Worm (Caenorhabditis elegans): ENCODE measurements around the gene dnj-24.

ce11 chrIII:5464077-5464476 lies 40.2 kb upstream of the dnj-24 start, which contains the start of gene F48E8.2:
- TF ChIP-seq nhr-28 (tag; optimal IDR thresholded peaks at IDR 0.05) (no peak), unc-62 (GFP tag; optimal IDR thresholded peaks at IDR 0.05) (no peak), lin-15B (tag; optimal IDR thresholded peaks at IDR 0.05) (no peak), ama-1 (optimal IDR thresholded peaks at IDR 0.05) (no peak), ets-5 (GFP tag; IDR thresholded peaks at IDR 0.05) (no peak), egl-27 (tag; optimal IDR thresholded peaks at IDR 0.05) (no peak), lin-39 (tag; optimal IDR thresholded peaks at IDR 0.05) (no peak), F16B12.6 (tag; optimal IDR thresholded peaks at IDR 0.05) (no peak), alr-1 (tag; optimal IDR thresholded peaks at IDR 0.05; ENCODE audit: borderline replicate concordance) (no peak), dsc-1 (tag; optimal IDR thresholded peaks at IDR 0.05) (no peak), zip-4 (GFP tag; optimal IDR thresholded peaks at IDR 0.05) (no peak)
